Fruit fly (Drosophila melanogaster) whole organism, embryonic: ENCODE data around the gene unc79.

Experiments used
- CG10431 ChIP-seq: fragments of 200-800 bp; sonication (Bioruptor generic); optimal IDR thresholded peaks from 3 replicates; lab custom pipeline; 2018; ENCODE audit warnings: missing biosample characterization, mild to moderate bottlenecking, missing genetic modification characterization
- CG10959 ChIP-seq: fragments of 200-800 bp; sonication (Bioruptor generic); IDR thresholded peaks from 2 replicates; pipeline ENCODE4 v1.3.6; 2022; ENCODE audit warnings: missing biosample characterization, missing genetic modification characterization
- CG11696 ChIP-seq: fragments of 200-800 bp; sonication (Bioruptor generic); IDR thresholded peaks from 2 replicates; pipeline ENCODE4 v1.3.6; 2022; ENCODE audit warnings: missing biosample characterization, missing genetic modification characterization
- CG11723 ChIP-seq: fragments of 200-800 bp; sonication (Bioruptor generic); optimal IDR thresholded peaks from 2 replicates; lab custom pipeline; 2017; ENCODE audit warnings: missing biosample characterization, mild to moderate bottlenecking, missing genetic modification characterization
- CG14441 ChIP-seq: fragments of 200-800 bp; sonication (Bioruptor generic); IDR thresholded peaks from 2 replicates; pipeline ENCODE4 v1.3.6; 2022; ENCODE audit warnings: missing biosample characterization, missing genetic modification characterization
- CG15514 ChIP-seq: fragments of 200-800 bp; sonication (Bioruptor generic); optimal IDR thresholded peaks from 3 replicates; lab custom pipeline; 2017; ENCODE audit warnings: missing biosample characterization, missing genetic modification characterization, mild to moderate bottlenecking, moderate library complexity, missing genetic modification reagents
- CG2712 ChIP-seq: fragments of 200-800 bp; optimal IDR thresholded peaks from 3 replicates; lab custom pipeline; 2019; ENCODE audit warnings: missing biosample characterization, mild to moderate bottlenecking, missing genetic modification characterization, moderate library complexity
- CG3847 ChIP-seq: fragments of 200-800 bp; sonication (Bioruptor generic); IDR thresholded peaks from 2 replicates; pipeline ENCODE4 v1.3.6; 2022; ENCODE audit warnings: missing biosample characterization, missing genetic modification characterization
- CG4707 ChIP-seq: fragments of 200-800 bp; sonication (Bioruptor generic); optimal IDR thresholded peaks from 2 replicates; lab custom pipeline; 2018; ENCODE audit warnings: missing biosample characterization, mild to moderate bottlenecking, missing genetic modification characterization, moderate library complexity
- CG4854 ChIP-seq: fragments of 200-800 bp; sonication (Bioruptor generic); optimal IDR thresholded peaks from 2 replicates; lab custom pipeline; 2016; ENCODE audit warnings: missing biosample characterization, missing genetic modification characterization, inconsistent platforms
- CG5245 ChIP-seq: fragments of 200-800 bp; sonication (Bioruptor generic); optimal IDR thresholded peaks from 3 replicates; lab custom pipeline; 2016; ENCODE audit warnings: missing biosample characterization, missing genetic modification characterization
- CG6272 ChIP-seq: fragments of 200-800 bp; sonication (Bioruptor generic); IDR thresholded peaks from 2 replicates; pipeline ENCODE4 v1.3.6; 2022; ENCODE audit warnings: missing biosample characterization, missing genetic modification characterization
- CG8089 ChIP-seq: fragments of 200-800 bp; sonication (Bioruptor generic); optimal IDR thresholded peaks from 3 replicates; lab custom pipeline; 2016; ENCODE audit warnings: missing biosample characterization, missing genetic modification characterization
- Dfd ChIP-seq, 2 experiments: fragments of >200 bp; optimal IDR thresholded peaks; 2 replicates each; lab custom pipeline; 2017; ENCODE audit warnings: missing biosample characterization in 2 of 2, missing genetic modification characterization in 2 of 2
- Dll ChIP-seq: fragments of 200-800 bp; sonication (Bioruptor generic); IDR thresholded peaks from 4 replicates; pipeline ENCODE4 v1.3.6; 2022; ENCODE audit warnings: missing biosample characterization, missing genetic modification characterization; ENCODE audit not compliant: partially characterized antibody
- E2f1 ChIP-seq: fragments of 200-800 bp; sonication (Bioruptor generic); IDR thresholded peaks from 2 replicates; pipeline ENCODE4 v1.3.6; 2022; ENCODE audit warnings: missing biosample characterization, missing genetic modification characterization
- Ets65A ChIP-seq: fragments of 200-800 bp; sonication (Bioruptor generic); peaks from one replicate; lab custom pipeline; 2016; ENCODE audit warnings: missing biosample characterization, missing genetic modification characterization
- Gug ChIP-seq: fragments of 200-800 bp; sonication (Bioruptor generic); IDR thresholded peaks from 4 replicates; pipeline ENCODE4 v1.3.6; 2022; ENCODE audit warnings: missing biosample characterization, missing genetic modification characterization
- Lpt ChIP-seq: fragments of >200 bp; optimal IDR thresholded peaks from 2 replicates; lab custom pipeline; 2018; ENCODE audit warnings: missing biosample characterization, missing genetic modification characterization
- MBD-R2 ChIP-seq: fragments of 200-800 bp; sonication (Bioruptor generic); IDR thresholded peaks from 2 replicates; pipeline ENCODE4 v1.3.6; 2022; ENCODE audit warnings: missing biosample characterization, missing genetic modification characterization
- Max ChIP-seq: fragments of 200-800 bp; sonication (Bioruptor generic); optimal IDR thresholded peaks from 2 replicates; lab custom pipeline; 2016; ENCODE audit warnings: missing biosample characterization, mild to moderate bottlenecking, missing genetic modification characterization
- Nf-YC ChIP-seq: fragments of 200-800 bp; optimal IDR thresholded peaks from 3 replicates; lab custom pipeline; 2019; ENCODE audit warnings: missing biosample characterization, mild to moderate bottlenecking, missing genetic modification characterization, moderate library complexity
- Oaz ChIP-seq: fragments of 200-800 bp; sonication (Bioruptor generic); IDR thresholded peaks from 2 replicates; pipeline ENCODE4 v1.3.6; 2022; ENCODE audit warnings: missing biosample characterization, missing genetic modification characterization
- Six4 ChIP-seq: fragments of 200-800 bp; sonication (Bioruptor generic); optimal IDR thresholded peaks from 2 replicates; lab custom pipeline; 2016; ENCODE audit warnings: missing biosample characterization, missing genetic modification characterization
- ac ChIP-seq: fragments of 200-800 bp; sonication (Bioruptor generic); optimal IDR thresholded peaks from 3 replicates; lab custom pipeline; 2017; ENCODE audit warnings: missing biosample characterization, mild to moderate bottlenecking, missing genetic modification characterization
- amos ChIP-seq: fragments of 200-800 bp; sonication (Bioruptor generic); IDR thresholded peaks from 2 replicates; pipeline ENCODE4 v1.3.6; 2022; ENCODE audit warnings: missing biosample characterization, missing genetic modification characterization; ENCODE audit not compliant: partially characterized antibody
- ato ChIP-seq: fragments of 200-800 bp; sonication (Bioruptor generic); IDR thresholded peaks from 2 replicates; pipeline ENCODE4 v1.3.6; 2022; ENCODE audit warnings: missing biosample characterization, missing genetic modification characterization; ENCODE audit not compliant: partially characterized antibody
- btn ChIP-seq: fragments of 200-800 bp; sonication (Bioruptor generic); optimal IDR thresholded peaks from 2 replicates; lab custom pipeline; 2016; ENCODE audit warnings: missing biosample characterization, missing genetic modification characterization
- cato ChIP-seq: fragments of 200-800 bp; sonication (Bioruptor generic); optimal IDR thresholded peaks from 2 replicates; lab custom pipeline; 2016; ENCODE audit warnings: missing biosample characterization, missing genetic modification characterization, borderline replicate concordance
- croc ChIP-seq: fragments of 200-800 bp; sonication (Bioruptor generic); conservative IDR thresholded peaks from 3 replicates; pipeline ENCODE4 v1.3.6; 2022; ENCODE audit warnings: missing biosample characterization, missing genetic modification characterization
- dati ChIP-seq: fragments of 200-800 bp; sonication (Bioruptor generic); IDR thresholded peaks from 2 replicates; pipeline ENCODE4 v1.3.6; 2022; ENCODE audit warnings: missing biosample characterization, missing genetic modification characterization
- dmrt11E ChIP-seq: fragments of 200-800 bp; sonication (Bioruptor generic); optimal IDR thresholded peaks from 3 replicates; lab custom pipeline; 2018; ENCODE audit warnings: missing biosample characterization, mild to moderate bottlenecking, missing genetic modification characterization, moderate library complexity
- dmrt99B ChIP-seq: fragments of 200-800 bp; sonication (Bioruptor generic); optimal IDR thresholded peaks from 2 replicates; lab custom pipeline; 2018; ENCODE audit warnings: missing biosample characterization, mild to moderate bottlenecking, missing genetic modification characterization, moderate library complexity
- esg ChIP-seq: fragments of 200-800 bp; sonication (Bioruptor generic); conservative IDR thresholded peaks from 2 replicates; pipeline ENCODE4 v1.3.6; 2022; ENCODE audit warnings: missing biosample characterization, missing genetic modification characterization
- ftz-f1 ChIP-seq: fragments of 200-800 bp; sonication (Bioruptor generic); optimal IDR thresholded peaks from 2 replicates; lab custom pipeline; 2016; ENCODE audit warnings: missing biosample characterization, missing genetic modification characterization
- gsb ChIP-seq: fragments of 200-800 bp; sonication (Bioruptor generic); IDR thresholded peaks from 2 replicates; pipeline ENCODE4 v1.3.6; 2022; ENCODE audit warnings: missing biosample characterization, missing genetic modification characterization
- jumu ChIP-seq: fragments of 200-800 bp; sonication (Bioruptor generic); optimal IDR thresholded peaks from 3 replicates; lab custom pipeline; 2016; ENCODE audit warnings: missing biosample characterization, missing genetic modification characterization
- nom ChIP-seq: fragments of 200-800 bp; sonication (Bioruptor generic); optimal IDR thresholded peaks from 2 replicates; lab custom pipeline; 2017; ENCODE audit warnings: missing biosample characterization, missing genetic modification characterization, mild to moderate bottlenecking, moderate library complexity, missing genetic modification reagents
- pan ChIP-seq, 4 experiments: fragments of >200 bp in 3 of 4; fragments of 200-800 bp in 1 of 4; sonication (Bioruptor generic) in 1 of 4; optimal IDR thresholded peaks in 3 of 4; IDR thresholded peaks in 1 of 4; 2 replicates each; pipeline versions ENCODE4 v1.3.6 to Lab custom; 2017 to 2022; ENCODE audit warnings: missing biosample characterization in 2 of 4, missing genetic modification characterization in 2 of 4, mixed read lengths in 1 of 4
- pfk ChIP-seq: fragments of 200-800 bp; sonication (Bioruptor generic); optimal IDR thresholded peaks from 2 replicates; lab custom pipeline; 2018; ENCODE audit warnings: missing biosample characterization, mild to moderate bottlenecking, missing genetic modification characterization, moderate library complexity
- pita ChIP-seq: fragments of 200-800 bp; sonication (Bioruptor generic); optimal IDR thresholded peaks from 2 replicates; lab custom pipeline; 2017; ENCODE audit warnings: missing biosample characterization, mild to moderate bottlenecking, missing genetic modification characterization
- pros ChIP-seq: fragments of 200-800 bp; sonication (Bioruptor generic); optimal IDR thresholded peaks from 3 replicates; lab custom pipeline; 2019; ENCODE audit warnings: missing biosample characterization, mild to moderate bottlenecking, missing genetic modification characterization, moderate library complexity
- rib ChIP-seq: fragments of 200-800 bp; sonication (Bioruptor generic); IDR thresholded peaks from 2 replicates; pipeline ENCODE4 v1.3.6; 2022; ENCODE audit warnings: missing biosample characterization, missing genetic modification characterization
- slp2 ChIP-seq: fragments of 200-800 bp; sonication (Bioruptor generic); optimal IDR thresholded peaks from 2 replicates; lab custom pipeline; 2016; ENCODE audit warnings: missing biosample characterization, missing genetic modification characterization
- sug ChIP-seq: fragments of 200-800 bp; optimal IDR thresholded peaks from 2 replicates; lab custom pipeline; 2019; ENCODE audit warnings: missing biosample characterization, mild to moderate bottlenecking, missing genetic modification characterization, moderate library complexity
- tll ChIP-seq, 2 experiments: fragments of 200-800 bp in 1 of 2; fragments of >200 bp in 1 of 2; sonication (Bioruptor generic) in 1 of 2; optimal IDR thresholded peaks; 2 replicates each; lab custom pipeline; 2017 to 2019; ENCODE audit warnings: missing biosample characterization in 2 of 2, missing genetic modification characterization in 2 of 2, mild to moderate bottlenecking in 1 of 2, moderate library complexity in 1 of 2
- trh ChIP-seq: fragments of 200-800 bp; sonication (Bioruptor generic); optimal IDR thresholded peaks from 2 replicates; lab custom pipeline; 2016; ENCODE audit warnings: missing biosample characterization, missing genetic modification characterization

unc79 gene

DNA sequence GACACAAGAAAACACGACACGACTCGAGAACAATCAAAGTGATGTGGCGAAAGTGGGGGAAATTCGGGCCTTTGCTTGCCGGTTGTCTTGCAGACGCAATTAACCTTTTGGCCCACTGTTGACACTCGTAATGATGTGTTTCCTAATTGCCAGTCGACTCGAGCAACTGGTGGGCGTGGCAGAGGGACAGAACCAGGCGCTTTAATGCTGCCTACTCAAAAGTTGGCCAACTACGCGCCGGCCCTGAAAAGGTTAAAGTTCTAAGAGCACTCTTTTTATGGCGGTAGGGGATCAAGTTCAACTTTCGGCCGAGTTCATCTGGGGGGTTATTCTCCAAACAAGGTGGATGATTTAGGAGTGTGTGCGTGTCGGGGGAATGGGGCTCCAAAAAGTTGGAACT is 24.6 kb downstream of the unc79 start (continued):
- peak; percentile 67 for TF ChIP-seq Ets65A (GFP tag; lab: Kevin White, UChicago)
- no peak for TF ChIP-seq MBD-R2
- no peak for TF ChIP-seq CG6272 (GFP tag; lab: Robert Waterston, UW)
- TF ChIP-seq, all 482 proteins: peak for 5

DNA sequence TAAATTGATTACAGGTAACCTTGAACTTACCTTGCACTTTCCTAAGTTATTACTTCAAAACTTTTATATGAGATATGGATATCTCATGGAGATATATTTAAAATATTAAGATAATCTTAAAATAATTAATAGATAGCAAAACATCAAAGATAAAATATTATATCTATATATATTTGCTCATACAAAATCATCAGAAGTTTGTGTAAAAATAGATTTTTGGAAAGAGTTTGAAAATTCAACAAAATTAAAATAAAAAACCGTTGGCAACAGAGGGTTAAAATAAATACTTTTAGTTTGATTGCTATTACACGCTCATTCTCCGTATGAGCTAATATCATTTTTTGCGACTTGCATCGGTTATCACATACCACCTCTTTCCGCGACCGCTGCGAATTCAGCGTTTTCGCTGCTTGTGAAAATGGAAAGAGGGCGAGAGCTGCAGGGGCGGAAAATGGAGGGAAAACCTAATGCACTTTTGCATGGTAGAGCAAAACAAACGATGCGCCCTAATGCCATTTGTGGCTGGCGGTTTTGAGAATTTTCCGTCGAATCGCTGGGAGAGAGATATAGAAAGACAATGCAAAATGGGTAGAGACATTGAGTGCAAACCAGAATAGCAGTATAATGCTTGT is 33.3 kb downstream of the unc79 start:
- TF ChIP-seq dmrt99B (tag; lab: Kevin White, UChicago) (no peak), pan (optimal IDR thresholded peaks at IDR 0.05; lab: Kevin White, UChicago) (no peak), pan (GFP tag; optimal IDR thresholded peaks at IDR 0.05 in 1 of 2, IDR thresholded peaks at IDR 0.05 in 1 of 2) (no peak), pfk (no peak), slp2 (GFP tag; lab: Kevin White, UChicago) (no peak), esg (no peak), CG11723 (no peak), pros (GFP tag; lab: Kevin White, UChicago) (no peak), trh (GFP tag; lab: Kevin White, UChicago) (no peak)
- TF ChIP-seq, all 482 proteins: peak for 0

DNA sequence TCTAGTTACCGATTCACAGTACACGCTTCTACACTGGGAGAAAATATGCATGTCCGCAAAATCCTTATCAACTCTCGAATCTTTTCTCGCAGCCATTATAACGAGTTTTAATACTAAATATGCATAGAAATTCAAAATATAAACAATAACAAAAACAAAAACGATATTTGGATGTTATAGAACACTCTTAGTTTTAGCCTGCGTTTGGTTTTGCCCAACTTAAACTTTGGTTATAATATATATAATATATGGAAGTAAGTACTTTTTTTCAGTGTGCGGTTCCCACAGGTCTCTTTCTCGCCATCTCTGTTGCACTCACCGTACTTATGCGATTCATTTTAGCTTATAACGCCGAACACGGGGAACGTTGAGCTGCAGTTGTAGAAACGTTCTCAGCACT is 34.2 kb downstream of the unc79 start, which contains the start of gene cry:
TSS of gene cry (plus strand) at position 377 of the 400 bp plus-strand sequence.
- TF ChIP-seq dmrt11E (tag; lab: Kevin White, UChicago) (peak; percentile 75), cato (GFP tag; lab: Kevin White, UChicago) (no peak), Nf-YC (tag; lab: Kevin White, UChicago) (no peak), CG8089 (GFP tag; lab: Kevin White, UChicago) (no peak), Max (GFP tag; lab: Kevin White, UChicago) (peak; percentile 39), croc (GFP tag; lab: Robert Waterston, UW) (peak; percentile 49; the same call in 1 of the 3 replicates), nom (GFP tag; lab: Kevin White, UChicago) (peak; percentile 80), Dll (GFP tag; lab: Robert Waterston, UW) (no peak), Lpt (no peak), CG3847 (0 out of 2 replicates have a peak, but pooled peaks have one; percentile 11), ftz-f1 (GFP tag; lab: Kevin White, UChicago) (no peak), Gug (no peak), CG14441 (GFP tag; lab: Robert Waterston, UW) (no peak), ato (GFP tag; lab: Robert Waterston, UW) (no peak), Six4 (GFP tag; lab: Kevin White, UChicago) (peak; percentile 9), CG15514 (GFP tag; lab: Kevin White, UChicago) (no peak), CG2712 (tag; lab: Kevin White, UChicago) (peak; percentile 81), CG10431 (peak; percentile 4), CG4707 (GFP tag; lab: Kevin White, UChicago) (no peak), ac (GFP tag; lab: Kevin White, UChicago) (no peak), CG10959 (GFP tag; lab: Robert Waterston, UW) (no peak), amos (GFP tag; lab: Robert Waterston, UW) (no peak), dati (GFP tag; lab: Robert Waterston, UW) (no peak), CG11696 (no peak), jumu (GFP tag; lab: Kevin White, UChicago) (no peak), tll (GFP tag; optimal IDR thresholded peaks at IDR 0.05; lab: Kevin White, UChicago) (no peak), Oaz (GFP tag; lab: Robert Waterston, UW) (no peak), pita (GFP tag; lab: Kevin White, UChicago) (no peak), CG5245 (GFP tag; lab: Kevin White, UChicago) (peak; percentile 16), E2f1 (GFP tag; lab: Robert Waterston, UW) (no peak), btn (no peak), CG4854 (GFP tag; lab: Kevin White, UChicago) (no peak), Dfd (GFP tag; optimal IDR thresholded peaks at IDR 0.05; lab: Kevin White, UChicago) (no peak), gsb (no peak), rib (no peak), sug (tag; lab: Kevin White, UChicago) (no peak)
